Worm (Caenorhabditis elegans): ENCODE results near the gene tsn-1.

ce11 chrII:4681391-4681790, 25.2 kb upstream of the tsn-1 start, which contains the start of gene T05A7.7:
- TF ChIP-seq W03F9.2 (tag; optimal IDR thresholded peaks at IDR 0.05): no peak
- no peak for TF ChIP-seq him-1 (tag; optimal IDR thresholded peaks at IDR 0.05)
- no peak for TF ChIP-seq dao-5 (tag; optimal IDR thresholded peaks at IDR 0.05)
